Worm (Caenorhabditis elegans) whole organism, L2 larva: ENCODE data around the gene T21B4.15.

Experiments
- blmp-1 ChIP-seq: sonication (generic microtip); optimal IDR thresholded peaks from 2 replicates; lab custom pipeline; 2017; ENCODE audit warnings: missing genetic modification characterization, mild to moderate bottlenecking, missing compliant biosample characterization, antibody characterized with exemption, moderate library complexity; ENCODE audit not compliant: insufficient read depth
- crh-2 ChIP-seq: sonication (generic microtip); optimal IDR thresholded peaks from 2 replicates; lab custom pipeline; 2017; ENCODE audit warnings: missing biosample characterization, missing genetic modification characterization
- fos-1 ChIP-seq: fragments of 150-350 bp; optimal IDR thresholded peaks from 2 replicates; lab custom pipeline; 2014; ENCODE audit warnings: missing biosample characterization, missing genetic modification characterization
- lin-13 ChIP-seq: fragments of 150-350 bp; optimal IDR thresholded peaks from 2 replicates; lab custom pipeline; 2014; ENCODE audit warnings: missing biosample characterization, missing genetic modification reagents, missing genetic modification characterization
- lsy-2 ChIP-seq, 2 experiments: fragments of 150-350 bp in 1 of 2; sonication (generic microtip) in 1 of 2; optimal IDR thresholded peaks; 2 replicates each; lab custom pipeline; 2014 to 2017; ENCODE audit warnings: missing biosample characterization in 2 of 2, missing genetic modification characterization in 2 of 2
- nhr-11 ChIP-seq: fragments of 150-350 bp; optimal IDR thresholded peaks from 2 replicates; lab custom pipeline; 2014; ENCODE audit warnings: missing biosample characterization, missing genetic modification characterization
- nhr-237 ChIP-seq: fragments of 150-350 bp; optimal IDR thresholded peaks from 2 replicates; lab custom pipeline; 2014; ENCODE audit warnings: missing biosample characterization, missing genetic modification characterization
- nhr-25 ChIP-seq: fragments of 150-350 bp; sonication (generic microtip); optimal IDR thresholded peaks from 3 replicates; lab custom pipeline; 2014; ENCODE audit warnings: missing biosample characterization, missing genetic modification characterization
- nhr-77 ChIP-seq: fragments of 150-350 bp; optimal IDR thresholded peaks from 2 replicates; lab custom pipeline; 2014; ENCODE audit warnings: missing biosample characterization, missing genetic modification characterization
- skn-1 ChIP-seq: sonication (generic microtip); optimal IDR thresholded peaks from 2 replicates; lab custom pipeline; 2017; ENCODE audit warnings: missing biosample characterization, missing genetic modification characterization
- sma-3 ChIP-seq: sonication (generic microtip); optimal IDR thresholded peaks from 2 replicates; lab custom pipeline; 2016; ENCODE audit warnings: missing genetic modification reagents, missing genetic modification characterization, missing compliant biosample characterization
- ztf-11 ChIP-seq: sonication (generic microtip); optimal IDR thresholded peaks from 2 replicates; lab custom pipeline; 2017; ENCODE audit warnings: missing biosample characterization, missing genetic modification characterization
- ztf-4 ChIP-seq: fragments of 150-350 bp; optimal IDR thresholded peaks from 2 replicates; lab custom pipeline; 2014; ENCODE audit warnings: missing biosample characterization, missing genetic modification characterization

- TF ChIP-seq blmp-1 (tag; lab: Kevin White, UChicago) (no peak), lin-13 (no peak), ztf-11 (no peak), crh-2 (tag; lab: Kevin White, UChicago) (no peak), nhr-237 (no peak), skn-1 (tag; lab: Kevin White, UChicago) (no peak), sma-3 (GFP tag; lab: Kevin White, UChicago) (no peak), nhr-77 (tag; lab: Kevin White, UChicago) (no peak), fos-1 (tag; lab: Kevin White, UChicago) (no peak), nhr-25 (tag; lab: Kevin White, UChicago) (no peak), ztf-4 (tag; lab: Kevin White, UChicago) (no peak), lsy-2 (tag; optimal IDR thresholded peaks at IDR 0.05; lab: Kevin White, UChicago) (no peak), nhr-11 (tag; lab: Kevin White, UChicago) (no peak)
Observed at ce11 chrII:12525526-12525925, 35.5 kb downstream of the T21B4.15 start, which contains the start of gene srx-118.
